Worm (Caenorhabditis elegans): Measurements from ENCODE around the gene C55C3.6.

The C55C3.6 gene

ce11 chrIV:5657126-5657666 lies 25.8 kb upstream of the C55C3.6 start (continued):
- TF ChIP-seq rpc-1 (optimal IDR thresholded peaks at IDR 0.05), result no peak
- TF ChIP-seq rpc-1 (tag; optimal IDR thresholded peaks at IDR 0.05), result no peak
- no peak for TF ChIP-seq F22D6.2 (tag; optimal IDR thresholded peaks at IDR 0.05)
- peak; percentile 56; the same call in 1 of the 2 replicates for TF ChIP-seq ekl-4 (GFP tag; IDR thresholded peaks at IDR 0.05)
- TF ChIP-seq ceh-91 (GFP tag; IDR thresholded peaks at IDR 0.05), result 0 out of 2 replicates have a peak, but pooled peaks have one; percentile 26
- TF ChIP-seq zfh-2 (GFP tag; conservative IDR thresholded peaks at IDR 0.05), result peak; percentile 80; the same call in 1 of the 2 replicates
- TF ChIP-seq attf-3 (GFP tag; conservative IDR thresholded peaks at IDR 0.05), result 0 out of 2 replicates have a peak, but pooled peaks have one; percentile 22
- TF ChIP-seq hsf-1 (GFP tag; IDR thresholded peaks at IDR 0.05), result peak; percentile 56; the same call in 1 of the 2 replicates
- peak; percentile 48 for TF ChIP-seq lin-54 (GFP tag; optimal IDR thresholded peaks at IDR 0.05)
- no peak for TF ChIP-seq sea-2 (GFP tag; IDR thresholded peaks at IDR 0.05)
- peak; percentile 72 for TF ChIP-seq K12H6.12 (tag; optimal IDR thresholded peaks at IDR 0.05)
- TF ChIP-seq athp-1 (tag; optimal IDR thresholded peaks at IDR 0.05), result no peak
- TF ChIP-seq ceh-27 (GFP tag; optimal IDR thresholded peaks at IDR 0.05), result peak; percentile 9
- TF ChIP-seq lin-26 (GFP tag; IDR thresholded peaks at IDR 0.05), result peak; percentile 44; the same call in 1 of the 2 replicates
- TF ChIP-seq attf-5 (GFP tag; optimal IDR thresholded peaks at IDR 0.05), result peak; percentile 71
- peak; percentile 41 for TF ChIP-seq nhr-90 (tag; optimal IDR thresholded peaks at IDR 0.05)
- TF ChIP-seq fkh-3 (tag; optimal IDR thresholded peaks at IDR 0.05), result no peak
- no peak for TF ChIP-seq bed-1 (GFP tag; IDR thresholded peaks at IDR 0.05)
- TF ChIP-seq ztf-18 (tag; optimal IDR thresholded peaks at IDR 0.05), result no peak
- TF ChIP-seq nfya-2 (GFP tag; IDR thresholded peaks at IDR 0.05), result no peak
- TF ChIP-seq nhr-80 (tag; optimal IDR thresholded peaks at IDR 0.05), result no peak
- peak; percentile 51 for TF ChIP-seq madf-10 (tag; optimal IDR thresholded peaks at IDR 0.05)
- 0 out of 2 replicates have a peak, but pooled peaks have one; percentile 28 for TF ChIP-seq ztf-28 (GFP tag; IDR thresholded peaks at IDR 0.05)
- no peak for TF ChIP-seq egl-44 (GFP tag; IDR thresholded peaks at IDR 0.05)
- TF ChIP-seq ccch-3 (GFP tag; optimal IDR thresholded peaks at IDR 0.05), result no peak
- TF ChIP-seq tlf-1 (GFP tag; optimal IDR thresholded peaks at IDR 0.05), result no peak

- TF ChIP-seq ztf-18 (tag; optimal IDR thresholded peaks at IDR 0.05), result no peak
- no peak for TF ChIP-seq C06A6.2 (GFP tag; conservative IDR thresholded peaks at IDR 0.05)
- no peak for TF ChIP-seq snpc-4 (GFP tag; optimal IDR thresholded peaks at IDR 0.05)
- no peak for TF ChIP-seq snpc-4 (tag; optimal IDR thresholded peaks at IDR 0.05)
- TF ChIP-seq ztf-3 (GFP tag; optimal IDR thresholded peaks at IDR 0.05), result no peak
- TF ChIP-seq nhr-120 (GFP tag; IDR thresholded peaks at IDR 0.05), result no peak
- no peak for TF ChIP-seq aptf-2 (GFP tag; conservative IDR thresholded peaks at IDR 0.05)
- no peak for TF ChIP-seq fkh-3 (tag; optimal IDR thresholded peaks at IDR 0.05)
- no peak for TF ChIP-seq madf-8 (GFP tag; conservative IDR thresholded peaks at IDR 0.05)
- no peak for TF ChIP-seq nhr-90 (tag; optimal IDR thresholded peaks at IDR 0.05)
- TF ChIP-seq F23B12.7 (tag; optimal IDR thresholded peaks at IDR 0.05; ENCODE audit: insufficient read depth), result no peak
- TF ChIP-seq K12H6.12 (tag; optimal IDR thresholded peaks at IDR 0.05), result no peak
These were observed 24.8 kb upstream of the C55C3.6 start for ce11 chrIV:5658225-5658624.

- TF ChIP-seq him-1 (tag; optimal IDR thresholded peaks at IDR 0.05) (no peak), ZK185.1 (tag; optimal IDR thresholded peaks at IDR 0.05; ENCODE audit: poor library complexity, severe bottlenecking) (no peak), tbx-9 (tag; optimal IDR thresholded peaks at IDR 0.05; ENCODE audit: borderline replicate concordance) (no peak), hmg-20 (GFP tag; IDR thresholded peaks at IDR 0.05) (no peak), C06A6.2 (GFP tag; conservative IDR thresholded peaks at IDR 0.05) (no peak), nhr-80 (tag; optimal IDR thresholded peaks at IDR 0.05) (peak; percentile 62), F52B5.7 (tag; optimal IDR thresholded peaks at IDR 0.05) (no peak), ama-1 (optimal IDR thresholded peaks at IDR 0.05) (no peak), ama-1 (GFP tag; optimal IDR thresholded peaks at IDR 0.05) (no peak), Y53F4B.3 (GFP tag; IDR thresholded peaks at IDR 0.05) (no peak), atf-7 (tag; optimal IDR thresholded peaks at IDR 0.05) (peak; percentile 54), F55B11.4 (tag; optimal IDR thresholded peaks at IDR 0.05; ENCODE audit: borderline replicate concordance, insufficient read depth) (no peak), zfh-2 (GFP tag; conservative IDR thresholded peaks at IDR 0.05) (no peak), nhr-27 (tag; optimal IDR thresholded peaks at IDR 0.05) (no peak), madf-8 (GFP tag; conservative IDR thresholded peaks at IDR 0.05) (no peak), Y53G8AR.9 (GFP tag; conservative IDR thresholded peaks at IDR 0.05) (no peak), hlh-26 (GFP tag; conservative IDR thresholded peaks at IDR 0.05) (no peak), B0336.3 (GFP tag; IDR thresholded peaks at IDR 0.05) (0 out of 2 replicates have a peak, but pooled peaks have one; percentile 17)
These were observed 24.1 kb upstream of the C55C3.6 start for ce11 chrIV:5658897-5659296.
